Fruit fly (Drosophila melanogaster): ENCODE data around the gene pelo.
A peak's percentile ranks its signal among the peaks of the same experiment; 100 is the strongest.

The pelo gene

DNA sequence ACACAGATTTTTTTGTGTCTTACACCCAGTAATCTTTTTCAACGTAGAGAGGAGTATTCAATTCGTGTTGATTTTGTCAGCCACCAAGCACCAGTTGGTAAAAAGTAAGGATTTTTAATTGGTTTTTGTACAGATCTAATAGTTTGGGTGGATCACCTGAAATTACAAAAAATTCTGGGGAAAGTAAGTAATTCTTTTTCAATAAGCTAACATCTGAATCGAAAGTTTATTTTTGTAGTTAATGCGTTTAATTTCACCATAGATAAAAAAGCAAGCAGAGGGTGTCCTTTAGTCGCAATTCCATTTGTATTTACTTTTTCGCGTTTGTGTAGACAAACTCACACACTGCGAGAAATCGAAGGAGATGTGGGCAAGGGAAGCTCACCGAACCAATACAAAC, 54.2 kb downstream of the pelo start (continued):
- TF ChIP-seq Myb (GFP tag; optimal IDR thresholded peaks at IDR 0.05) (peak; percentile 11), lov (optimal IDR thresholded peaks at IDR 0.05) (no peak), lov (GFP tag; IDR thresholded peaks at IDR 0.05) (no peak), CG1603 (tag; optimal IDR thresholded peaks at IDR 0.05) (no peak), crol (GFP tag; IDR thresholded peaks at IDR 0.05) (0 out of 2 replicates have a peak, but pooled peaks have one; percentile 2), shn (GFP tag; optimal IDR thresholded peaks at IDR 0.05) (no peak), tll (GFP tag; optimal IDR thresholded peaks at IDR 0.05) (no peak), CG6765 (GFP tag; optimal IDR thresholded peaks at IDR 0.05) (no peak), CG8924 (tag; optimal IDR thresholded peaks at IDR 0.05) (no peak), ara (GFP tag; IDR thresholded peaks at IDR 0.05) (no peak), sima (GFP tag; optimal IDR thresholded peaks at IDR 0.05) (no peak), her (GFP tag; optimal IDR thresholded peaks at IDR 0.05) (no peak), CG12299 (tag; optimal IDR thresholded peaks at IDR 0.05) (no peak), CG4282 (GFP tag; optimal IDR thresholded peaks at IDR 0.05) (no peak), Asciz (GFP tag; optimal IDR thresholded peaks at IDR 0.05) (no peak), CG17912 (GFP tag; optimal IDR thresholded peaks at IDR 0.05) (no peak), so (GFP tag; IDR thresholded peaks at IDR 0.05) (no peak), CG16815 (GFP tag; optimal IDR thresholded peaks at IDR 0.05) (no peak), inv (GFP tag; IDR thresholded peaks at IDR 0.05; ENCODE audit: partially characterized antibody) (no peak), row (GFP tag; IDR thresholded peaks at IDR 0.05) (peak; percentile 60), dati (GFP tag; IDR thresholded peaks at IDR 0.05) (no peak), Lpt (GFP tag; optimal IDR thresholded peaks at IDR 0.05) (no peak), Med (GFP tag) (peak; percentile 37), CG2120 (GFP tag; optimal IDR thresholded peaks at IDR 0.05) (peak; percentile 32), CG9215 (GFP tag; IDR thresholded peaks at IDR 0.05) (no peak), pan (optimal IDR thresholded peaks at IDR 0.05) (no peak), pan (GFP tag; optimal IDR thresholded peaks at IDR 0.05 in 1 of 2, IDR thresholded peaks at IDR 0.05 in 1 of 2) (no peak), bowl (GFP tag; IDR thresholded peaks at IDR 0.05) (no peak), dmrt99B (tag; optimal IDR thresholded peaks at IDR 0.05) (peak; percentile 20), Mes4 (GFP tag; optimal IDR thresholded peaks at IDR 0.05) (no peak), sqz (GFP tag; optimal IDR thresholded peaks at IDR 0.05) (peak; percentile 19)

DNA sequence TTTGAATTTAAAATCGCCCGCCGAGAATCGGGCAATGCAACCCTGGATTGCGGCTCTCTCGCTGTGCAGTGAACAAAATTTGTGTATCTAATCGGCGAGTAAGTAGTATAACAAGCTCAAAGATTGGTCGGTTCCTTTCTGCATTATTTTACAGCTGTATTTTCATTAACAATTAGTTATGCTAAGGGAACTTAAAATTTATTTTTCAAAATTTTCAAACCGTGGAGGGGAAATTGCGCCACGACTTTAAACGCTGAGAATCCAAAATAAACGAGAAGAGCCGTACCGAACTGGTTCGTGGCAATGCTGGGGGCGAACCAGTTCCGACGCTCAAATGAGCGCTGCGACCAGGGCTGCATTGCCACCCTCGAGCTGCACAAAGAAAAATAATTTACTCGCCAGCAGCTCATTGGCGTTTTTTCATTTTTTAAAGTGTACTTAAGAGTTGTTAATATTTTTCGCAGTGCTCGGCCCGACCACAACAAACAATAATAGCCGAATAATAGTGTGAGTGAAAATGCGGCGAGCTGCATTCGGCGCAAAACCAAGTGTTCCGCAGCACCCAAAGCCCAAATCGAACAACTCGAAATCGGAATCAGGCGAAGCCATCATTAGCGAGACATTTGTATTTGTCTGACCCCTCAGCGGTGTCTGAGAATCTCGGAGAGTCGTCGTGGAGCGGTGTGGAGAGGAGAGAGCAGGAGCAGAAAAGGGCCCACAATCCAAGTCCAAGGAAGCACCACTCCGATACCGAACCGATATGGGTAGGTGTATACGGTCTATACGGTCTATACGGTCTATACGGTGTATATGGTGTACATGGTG, 57.6 kb downstream of the pelo start, which contains the start of gene zf30C:
TSS of gene zf30C (plus strand) at position 353 of the 825 bp plus-strand sequence.
- TF ChIP-seq chm (GFP tag; IDR thresholded peaks at IDR 0.05) = peak; percentile 90
- peak; percentile 12 for TF ChIP-seq grn (GFP tag; optimal IDR thresholded peaks at IDR 0.05)
- TF ChIP-seq CG12299 (tag; optimal IDR thresholded peaks at IDR 0.05) = peak; percentile 72
- peak; percentile 98 for TF ChIP-seq Ets65A (GFP tag)
- peak; percentile 69 for TF ChIP-seq knrl (GFP tag; IDR thresholded peaks at IDR 0.05; ENCODE audit: partially characterized antibody)
- peak; percentile 70 for TF ChIP-seq gsb (GFP tag; IDR thresholded peaks at IDR 0.05)
- peak; percentile 85 for TF ChIP-seq lab (GFP tag; optimal IDR thresholded peaks at IDR 0.05)
- peak; percentile 70 for TF ChIP-seq CG8924 (tag; optimal IDR thresholded peaks at IDR 0.05)
- TF ChIP-seq CG12391 (tag; optimal IDR thresholded peaks at IDR 0.05) = peak; percentile 79
- TF ChIP-seq Sox100B (GFP tag; optimal IDR thresholded peaks at IDR 0.05) = peak; percentile 52
- no peak for TF ChIP-seq CG1832 (GFP tag; optimal IDR thresholded peaks at IDR 0.05)
- peak; percentile 17 for TF ChIP-seq fd64A (GFP tag; optimal IDR thresholded peaks at IDR 0.05)
- TF ChIP-seq CG17359 (tag; optimal IDR thresholded peaks at IDR 0.05) = peak; percentile 76
- TF ChIP-seq corto (GFP tag; optimal IDR thresholded peaks at IDR 0.05) = peak; percentile 30
- TF ChIP-seq lov (optimal IDR thresholded peaks at IDR 0.05) = no peak
- peak; percentile 81; the same call in 2 of the 3 replicates for TF ChIP-seq lov (GFP tag; IDR thresholded peaks at IDR 0.05)
- peak; percentile 26 for TF ChIP-seq CG15011 (GFP tag; optimal IDR thresholded peaks at IDR 0.05)
- peak; percentile 60 for TF ChIP-seq fd3F (GFP tag; optimal IDR thresholded peaks at IDR 0.05)
- 0 out of 3 replicates have a peak, but pooled peaks have one; percentile 10 for TF ChIP-seq CG34224 (GFP tag; IDR thresholded peaks at IDR 0.05; ENCODE audit: partially characterized antibody)
- TF ChIP-seq kni (GFP tag; optimal IDR thresholded peaks at IDR 0.05) = no peak
- peak; percentile 80 for TF ChIP-seq ATbp (GFP tag; optimal IDR thresholded peaks at IDR 0.05)
- TF ChIP-seq Side (GFP tag; optimal IDR thresholded peaks at IDR 0.05) = peak; percentile 91
- TF ChIP-seq CG6689 (GFP tag; IDR thresholded peaks at IDR 0.05) = peak; percentile 73
